Fruit fly (Drosophila melanogaster) whole organism, wandering third instar larva: ENCODE results near the gene CG10561.

Source experiments
- br ChIP-seq: fragments of 200-800 bp; sonication (Bioruptor generic); optimal IDR thresholded peaks from 2 replicates; lab custom pipeline; 2016; ENCODE audit warnings: missing biosample characterization, missing genetic modification characterization
- usp ChIP-seq: fragments of >200 bp; optimal IDR thresholded peaks from 2 replicates; lab custom pipeline; 2017; ENCODE audit warnings: missing biosample characterization, missing genetic modification characterization
- woc ChIP-seq: sonication (Bioruptor generic); optimal IDR thresholded peaks from 2 replicates; lab custom pipeline; 2016; ENCODE audit warnings: missing biosample characterization, mild to moderate bottlenecking, missing genetic modification characterization

DNA sequence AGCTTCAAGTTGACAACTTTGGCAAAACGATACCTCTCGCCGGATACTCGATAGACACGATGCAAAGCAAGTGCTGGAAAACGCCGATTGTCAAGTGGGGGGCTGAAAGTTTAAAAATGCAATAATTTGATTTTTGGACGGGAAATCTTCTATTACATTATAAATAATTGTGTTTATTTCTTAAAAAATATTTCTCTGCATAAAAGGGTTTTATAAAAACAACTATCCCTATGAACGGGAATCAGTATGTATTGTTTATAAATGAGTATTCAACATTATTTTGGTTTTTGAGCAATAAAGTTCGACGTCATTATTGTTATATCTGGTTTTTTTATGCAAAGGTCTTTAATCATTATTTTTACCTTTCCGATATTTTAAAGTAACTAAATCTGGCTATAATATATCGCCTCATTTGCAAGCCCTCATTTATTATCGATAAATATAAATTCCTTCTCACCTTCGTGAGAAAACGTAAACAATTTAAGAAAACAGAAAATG is 17.8 kb downstream of the CG10561 start, which contains the start of the genes AsnRS and DCTN6-p27:
- TF ChIP-seq br (no peak), woc (GFP tag; lab: Kevin White, UChicago) (peak; percentile 78), usp (GFP tag; lab: Kevin White, UChicago) (no peak)
